Worm (Caenorhabditis elegans) whole organism, early embryonic: Measurements from ENCODE around the gene lgc-1.

ENCODE experiments used
- B0310.2 ChIP-seq: sonication (generic microtip); optimal IDR thresholded peaks from 2 replicates; lab custom pipeline; 2016; ENCODE audit warnings: mild to moderate bottlenecking, missing genetic modification characterization, missing compliant biosample characterization
- F13C5.2 ChIP-seq: sonication (generic microtip); optimal IDR thresholded peaks from 2 replicates; lab custom pipeline; 2017; ENCODE audit warnings: mild to moderate bottlenecking, missing genetic modification characterization, inconsistent platforms, missing compliant biosample characterization
- aly-1 ChIP-seq: sonication (generic microtip); optimal IDR thresholded peaks from 2 replicates; lab custom pipeline; 2016; ENCODE audit warnings: missing genetic modification characterization, missing compliant biosample characterization
- ama-1 ChIP-seq: fragments of 150-350 bp; optimal IDR thresholded peaks from 2 replicates; lab custom pipeline; 2014
- ceh-13 ChIP-seq: fragments of 200-800 bp; sonication (Bioruptor generic); optimal IDR thresholded peaks from 2 replicates; lab custom pipeline; 2018; ENCODE audit warnings: mild to moderate bottlenecking, missing genetic modification characterization, missing compliant biosample characterization
- ceh-36 ChIP-seq: sonication (generic microtip); optimal IDR thresholded peaks from 2 replicates; lab custom pipeline; 2016; ENCODE audit warnings: missing genetic modification characterization, inconsistent platforms, missing compliant biosample characterization
- ets-7 ChIP-seq: sonication (generic microtip); optimal IDR thresholded peaks from 2 replicates; lab custom pipeline; 2016; ENCODE audit warnings: missing genotype, missing genetic modification characterization, missing compliant biosample characterization
- flt-1 ChIP-seq: fragments of 200-800 bp; sonication (Bioruptor generic); IDR thresholded peaks from 2 replicates; pipeline ENCODE4 v1.3.6; 2022; ENCODE audit warnings: missing genetic modification characterization, missing compliant biosample characterization
- hmbx-1 ChIP-seq: sonication (generic microtip); optimal IDR thresholded peaks from 2 replicates; lab custom pipeline; 2016; ENCODE audit warnings: mild to moderate bottlenecking, missing genetic modification characterization, missing compliant biosample characterization
- hmg-4 ChIP-seq: fragments of 200-800 bp; sonication (Bioruptor generic); optimal IDR thresholded peaks from 2 replicates; lab custom pipeline; 2018; ENCODE audit warnings: mild to moderate bottlenecking, missing genetic modification characterization, missing compliant biosample characterization
- hnd-1 ChIP-seq: sonication (generic microtip); optimal IDR thresholded peaks from 2 replicates; lab custom pipeline; 2016; ENCODE audit warnings: missing genetic modification characterization, missing compliant biosample characterization
- pes-1 ChIP-seq: fragments of 200-800 bp; sonication (Bioruptor generic); IDR thresholded peaks from 2 replicates; pipeline ENCODE4 v1.3.6; 2022; ENCODE audit warnings: missing genetic modification reagents, missing genetic modification characterization, missing compliant biosample characterization
- scrt-1 ChIP-seq: fragments of 200-800 bp; sonication (Bioruptor generic); IDR thresholded peaks from 2 replicates; pipeline ENCODE4 v1.3.6; 2022; ENCODE audit warnings: missing genetic modification characterization, missing compliant biosample characterization
- sea-1 ChIP-seq: fragments of 200-800 bp; sonication (Bioruptor generic); conservative IDR thresholded peaks from 2 replicates; pipeline ENCODE4 v1.3.6; 2022; ENCODE audit warnings: missing genetic modification characterization, missing compliant biosample characterization
- tbx-11 ChIP-seq: fragments of 200-800 bp; sonication (Bioruptor generic); IDR thresholded peaks from 2 replicates; pipeline ENCODE4 v1.3.6; 2022; ENCODE audit warnings: missing genetic modification characterization, missing compliant biosample characterization
- tbx-37 ChIP-seq: fragments of 200-800 bp; sonication (Bioruptor generic); conservative IDR thresholded peaks from 2 replicates; pipeline ENCODE4 v1.3.6; 2022; ENCODE audit warnings: missing genetic modification reagents, missing genetic modification characterization, missing compliant biosample characterization
- tra-4 ChIP-seq: sonication (generic microtip); optimal IDR thresholded peaks from 2 replicates; lab custom pipeline; 2017; ENCODE audit warnings: missing genetic modification characterization, missing compliant biosample characterization

Gene lgc-1

ce11 chrV:4182546-4182945 lies 47.7 kb downstream of the lgc-1 start:
- TF ChIP-seq sea-1 (GFP tag; lab: Robert Waterston, UW) (no peak), tbx-11 (GFP tag; lab: Robert Waterston, UW) (no peak), aly-1 (no peak), ceh-36 (tag; lab: Kevin White, UChicago) (no peak), ceh-13 (GFP tag; lab: Kevin White, UChicago) (no peak)

- no peak for TF ChIP-seq ceh-13 (GFP tag; lab: Kevin White, UChicago)
- TF ChIP-seq ama-1 (lab: Kevin White, UChicago), result no peak
- TF ChIP-seq hmg-4, result no peak
- TF ChIP-seq flt-1 (GFP tag; lab: Robert Waterston, UW), result no peak
These were observed 51.1 kb downstream of the lgc-1 start for ce11 chrV:4185885-4186284.

- TF ChIP-seq ceh-13 (GFP tag; lab: Kevin White, UChicago), result no peak
- TF ChIP-seq hmbx-1 (tag; lab: Kevin White, UChicago), result no peak
- TF ChIP-seq pes-1 (GFP tag; lab: Robert Waterston, UW), result no peak
- no peak for TF ChIP-seq F13C5.2 (tag; lab: Kevin White, UChicago)
- TF ChIP-seq aly-1, result no peak
- no peak for TF ChIP-seq B0310.2 (tag; lab: Kevin White, UChicago)
- TF ChIP-seq ceh-36 (tag; lab: Kevin White, UChicago), result no peak
- TF ChIP-seq flt-1 (GFP tag; lab: Robert Waterston, UW), result no peak
- TF ChIP-seq tbx-11 (GFP tag; lab: Robert Waterston, UW), result no peak
These were observed 51.8 kb downstream of the lgc-1 start for ce11 chrV:4186453-4187143.

ce11 chrV:4187144-4187485 lies 52.3 kb downstream of the lgc-1 start, which contains the start of gene nhr-114:
Gene nhr-114, plus strand, starts transcription at chrV:4187202.
- no peak for TF ChIP-seq ets-7 (tag; lab: Kevin White, UChicago)
- TF ChIP-seq tbx-11 (GFP tag; lab: Robert Waterston, UW), result no peak
- TF ChIP-seq F13C5.2 (tag; lab: Kevin White, UChicago), result no peak
- no peak for TF ChIP-seq B0310.2 (tag; lab: Kevin White, UChicago)
- TF ChIP-seq hmg-4, result no peak
- TF ChIP-seq aly-1, result no peak
- no peak for TF ChIP-seq tbx-37 (GFP tag; lab: Robert Waterston, UW)
- no peak for TF ChIP-seq ceh-13 (GFP tag; lab: Kevin White, UChicago)
- TF ChIP-seq hmbx-1 (tag; lab: Kevin White, UChicago), result no peak
- no peak for TF ChIP-seq tra-4 (tag; lab: Kevin White, UChicago)
- no peak for TF ChIP-seq ama-1 (lab: Kevin White, UChicago)
- no peak for TF ChIP-seq flt-1 (GFP tag; lab: Robert Waterston, UW)
- TF ChIP-seq hnd-1 (tag; lab: Kevin White, UChicago), result no peak
- TF ChIP-seq ceh-36 (tag; lab: Kevin White, UChicago), result no peak
- TF ChIP-seq sea-1 (GFP tag; lab: Robert Waterston, UW), result no peak
- no peak for TF ChIP-seq scrt-1 (GFP tag; lab: Robert Waterston, UW)
- TF ChIP-seq pes-1 (GFP tag; lab: Robert Waterston, UW), result no peak
